Worm (Caenorhabditis elegans) whole organism, late embryonic: Measurements from ENCODE around the gene dhs-12.

Source experiments
- C08G9.2 ChIP-seq: sonication (generic microtip); optimal IDR thresholded peaks from 2 replicates; lab custom pipeline; 2016; ENCODE audit warnings: mild to moderate bottlenecking, missing genetic modification characterization, moderate library complexity, missing compliant biosample characterization
- F13H6.1 ChIP-seq: sonication (generic microtip); optimal IDR thresholded peaks from 2 replicates; lab custom pipeline; 2016; ENCODE audit warnings: missing genetic modification characterization, missing compliant biosample characterization
- K09A11.1 ChIP-seq: sonication (generic microtip); optimal IDR thresholded peaks from 2 replicates; lab custom pipeline; 2017; ENCODE audit warnings: antibody characterized with exemption, mild to moderate bottlenecking, missing genetic modification characterization, missing compliant biosample characterization; ENCODE audit not compliant: insufficient read depth
- ceh-14 ChIP-seq: sonication (generic microtip); optimal IDR thresholded peaks from 2 replicates; lab custom pipeline; 2016; ENCODE audit warnings: missing genotype, missing genetic modification characterization, missing compliant biosample characterization
- ceh-6 ChIP-seq: fragments of 200-800 bp; sonication (Bioruptor generic); optimal IDR thresholded peaks from 2 replicates; lab custom pipeline; 2018; ENCODE audit warnings: mild to moderate bottlenecking, missing genetic modification characterization, missing compliant biosample characterization
- elt-4 ChIP-seq: sonication (generic microtip); optimal IDR thresholded peaks from 2 replicates; lab custom pipeline; 2016; ENCODE audit warnings: missing genetic modification characterization, missing compliant biosample characterization
- hlh-13 ChIP-seq: fragments of 200-800 bp; sonication (Bioruptor generic); optimal IDR thresholded peaks from 2 replicates; lab custom pipeline; 2018; ENCODE audit warnings: mild to moderate bottlenecking, missing genetic modification characterization, missing compliant biosample characterization
- hlh-30 ChIP-seq: sonication (generic microtip); optimal IDR thresholded peaks from 2 replicates; lab custom pipeline; 2017; ENCODE audit warnings: antibody characterized with exemption, missing genetic modification characterization, missing compliant biosample characterization; ENCODE audit not compliant: insufficient read depth
- nhr-11 ChIP-seq: fragments of 150-350 bp; optimal IDR thresholded peaks from 2 replicates; lab custom pipeline; 2014; ENCODE audit warnings: missing biosample characterization, missing genetic modification characterization
- pha-2 ChIP-seq: sonication (generic microtip); optimal IDR thresholded peaks from 2 replicates; lab custom pipeline; 2017; ENCODE audit warnings: mild to moderate bottlenecking, missing genetic modification characterization, missing compliant biosample characterization
- pqm-1 ChIP-seq: sonication (generic microtip); optimal IDR thresholded peaks from 2 replicates; lab custom pipeline; 2016; ENCODE audit warnings: missing genetic modification characterization, missing compliant biosample characterization

- TF ChIP-seq hlh-30 (tag; lab: Kevin White, UChicago) (no peak), ceh-6 (GFP tag; lab: Kevin White, UChicago) (no peak), elt-4 (tag; lab: Kevin White, UChicago) (no peak), hlh-13 (GFP tag; lab: Kevin White, UChicago) (no peak), pqm-1 (tag; lab: Kevin White, UChicago) (no peak), F13H6.1 (tag; lab: Kevin White, UChicago) (no peak), K09A11.1 (no peak), pha-2 (tag; lab: Kevin White, UChicago) (no peak), C08G9.2 (tag; lab: Kevin White, UChicago) (no peak), nhr-11 (no peak), ceh-14 (no peak)
These were observed 29.7 kb upstream of the dhs-12 start, which contains the start of gene nsph-3.2 for ce11 chrIV:10112570-10112969.
